Worm (Caenorhabditis elegans) whole organism, L3 larva: ENCODE measurements around the gene E02H4.7.

Experiments used
- ZK546.5 ChIP-seq: sonication (generic microtip); optimal IDR thresholded peaks from 2 replicates; lab custom pipeline; 2017; ENCODE audit warnings: missing biosample characterization, missing genetic modification characterization
- aly-2 ChIP-seq: fragments of 150-350 bp; optimal IDR thresholded peaks from 2 replicates; lab custom pipeline; 2014; ENCODE audit warnings: missing biosample characterization, missing genetic modification characterization
- ama-1 ChIP-seq: fragments of 150-350 bp; optimal IDR thresholded peaks from 2 replicates; lab custom pipeline; 2018
- ceh-16 ChIP-seq: sonication (generic microtip); optimal IDR thresholded peaks from 2 replicates; lab custom pipeline; 2017; ENCODE audit warnings: missing biosample characterization, missing genetic modification characterization
- ceh-28 ChIP-seq: fragments of 150-350 bp; optimal IDR thresholded peaks from 2 replicates; lab custom pipeline; 2014; ENCODE audit warnings: missing biosample characterization, missing genetic modification reagents, missing genetic modification characterization
- ceh-82 ChIP-seq: fragments of 150-350 bp; optimal IDR thresholded peaks from 2 replicates; lab custom pipeline; 2014; ENCODE audit warnings: missing biosample characterization, missing genetic modification characterization
- ceh-9 ChIP-seq: sonication (generic microtip); optimal IDR thresholded peaks from 2 replicates; lab custom pipeline; 2018; ENCODE audit warnings: missing biosample characterization, missing genetic modification characterization
- daf-12 ChIP-seq: fragments of 150-350 bp; optimal IDR thresholded peaks from 2 replicates; lab custom pipeline; 2014; ENCODE audit warnings: missing biosample characterization, missing genetic modification reagents, missing genetic modification characterization
- elt-1 ChIP-seq: fragments of 150-350 bp; optimal IDR thresholded peaks from 2 replicates; lab custom pipeline; 2014; ENCODE audit warnings: missing biosample characterization, missing genetic modification characterization
- elt-2 ChIP-seq: sonication (generic microtip); optimal IDR thresholded peaks from 2 replicates; lab custom pipeline; 2016; ENCODE audit warnings: missing genetic modification reagents, mild to moderate bottlenecking, missing genetic modification characterization, missing compliant biosample characterization
- elt-3 ChIP-seq, 3 experiments: fragments of 150-350 bp in 1 of 3; sonication (generic microtip) in 2 of 3; optimal IDR thresholded peaks; 2 replicates in 2 of 3; 4 replicates in 1 of 3; lab custom pipeline; 2014 to 2017; ENCODE audit warnings: missing biosample characterization in 3 of 3, missing genetic modification characterization in 3 of 3
- eor-1 ChIP-seq, 2 experiments: fragments of 150-350 bp; optimal IDR thresholded peaks; 2 replicates each; lab custom pipeline; 2014 to 2018; ENCODE audit warnings: missing biosample characterization in 2 of 2, missing genetic modification characterization in 2 of 2
- fkh-10 ChIP-seq: sonication (generic microtip); optimal IDR thresholded peaks from 2 replicates; lab custom pipeline; 2017; ENCODE audit warnings: missing biosample characterization, missing genetic modification reagents, missing genetic modification characterization
- fkh-2 ChIP-seq: fragments of 150-350 bp; optimal IDR thresholded peaks from 2 replicates; lab custom pipeline; 2014; ENCODE audit warnings: missing biosample characterization, missing genetic modification reagents, missing genetic modification characterization
- fos-1 ChIP-seq: fragments of 150-350 bp; optimal IDR thresholded peaks from 2 replicates; lab custom pipeline; 2014; ENCODE audit warnings: missing biosample characterization, missing genetic modification characterization
- hmg-11 ChIP-seq: sonication (generic microtip); optimal IDR thresholded peaks from 2 replicates; lab custom pipeline; 2016; ENCODE audit warnings: missing genetic modification characterization, missing compliant biosample characterization
- jun-1 ChIP-seq: fragments of 150-350 bp; optimal IDR thresholded peaks from 2 replicates; lab custom pipeline; 2014; ENCODE audit warnings: missing biosample characterization, missing genetic modification reagents, missing genetic modification characterization
- lin-15B ChIP-seq: fragments of 150-350 bp; optimal IDR thresholded peaks from 2 replicates; lab custom pipeline; 2014; ENCODE audit warnings: missing biosample characterization, missing genetic modification characterization
- lin-39 ChIP-seq: fragments of 150-350 bp; optimal IDR thresholded peaks from 2 replicates; lab custom pipeline; 2018; ENCODE audit warnings: missing biosample characterization, missing genetic modification reagents, missing genetic modification characterization
- lsy-12 ChIP-seq: sonication (generic microtip); optimal IDR thresholded peaks from 2 replicates; lab custom pipeline; 2016; ENCODE audit warnings: mild to moderate bottlenecking, missing genetic modification characterization, missing compliant biosample characterization
- mdl-1 ChIP-seq: fragments of 150-350 bp; optimal IDR thresholded peaks from 2 replicates; lab custom pipeline; 2014; ENCODE audit warnings: missing biosample characterization, missing genetic modification characterization
- mml-1 ChIP-seq: fragments of 150-350 bp; sonication (generic microtip); optimal IDR thresholded peaks from 3 replicates; lab custom pipeline; 2014; ENCODE audit warnings: missing biosample characterization, missing genetic modification characterization
- nfya-1 ChIP-seq: sonication (generic microtip); optimal IDR thresholded peaks from 2 replicates; lab custom pipeline; 2017; ENCODE audit warnings: missing genetic modification characterization, mild to moderate bottlenecking, missing compliant biosample characterization, antibody characterized with exemption, moderate library complexity; ENCODE audit not compliant: insufficient read depth
- nhr-11 ChIP-seq: fragments of 150-350 bp; optimal IDR thresholded peaks from 2 replicates; lab custom pipeline; 2014; ENCODE audit warnings: missing biosample characterization, missing genetic modification characterization
- nhr-12 ChIP-seq: fragments of 150-350 bp; optimal IDR thresholded peaks from 2 replicates; lab custom pipeline; 2014; ENCODE audit warnings: missing biosample characterization, missing genetic modification characterization
- nhr-237 ChIP-seq: fragments of 150-350 bp; optimal IDR thresholded peaks from 2 replicates; lab custom pipeline; 2014; ENCODE audit warnings: missing biosample characterization, missing genetic modification characterization
- nhr-28 ChIP-seq: fragments of 150-350 bp; optimal IDR thresholded peaks from 2 replicates; lab custom pipeline; 2014; ENCODE audit warnings: missing biosample characterization, missing genetic modification characterization
- nhr-43 ChIP-seq: sonication (generic microtip); optimal IDR thresholded peaks from 2 replicates; lab custom pipeline; 2016; ENCODE audit warnings: mild to moderate bottlenecking, missing genetic modification characterization, missing compliant biosample characterization; ENCODE audit not compliant: poor library complexity, severe bottlenecking
- nhr-67 ChIP-seq: fragments of 150-350 bp; optimal IDR thresholded peaks from 2 replicates; lab custom pipeline; 2014; ENCODE audit warnings: missing biosample characterization, missing genetic modification characterization
- nhr-76 ChIP-seq: fragments of 150-350 bp; sonication (generic microtip); optimal IDR thresholded peaks from 5 replicates; lab custom pipeline; 2014; ENCODE audit warnings: missing biosample characterization, missing genetic modification characterization
- nhr-77 ChIP-seq: fragments of 150-350 bp; optimal IDR thresholded peaks from 2 replicates; lab custom pipeline; 2014; ENCODE audit warnings: missing biosample characterization, missing genetic modification characterization
- pha-4 ChIP-seq: fragments of 150-350 bp; optimal IDR thresholded peaks from 2 replicates; lab custom pipeline; 2014; ENCODE audit warnings: missing biosample characterization, missing genetic modification reagents, missing genetic modification characterization
- pqm-1 ChIP-seq: fragments of 150-350 bp; optimal IDR thresholded peaks from 2 replicates; lab custom pipeline; 2017; ENCODE audit warnings: missing biosample characterization, missing genetic modification characterization, inconsistent platforms
- sea-2 ChIP-seq: fragments of 150-350 bp; sonication (generic microtip); optimal IDR thresholded peaks from 4 replicates; lab custom pipeline; 2014; ENCODE audit warnings: missing biosample characterization, missing genetic modification reagents, missing genetic modification characterization
- skn-1 ChIP-seq: fragments of 150-350 bp; optimal IDR thresholded peaks from 2 replicates; lab custom pipeline; 2014; ENCODE audit warnings: missing biosample characterization, missing genetic modification characterization
- tbx-2 ChIP-seq: sonication (generic microtip); optimal IDR thresholded peaks from 2 replicates; lab custom pipeline; 2016; ENCODE audit warnings: mild to moderate bottlenecking, missing genetic modification characterization, missing compliant biosample characterization
- unc-39 ChIP-seq: sonication (generic microtip); optimal IDR thresholded peaks from 4 replicates; lab custom pipeline; 2017; ENCODE audit warnings: missing biosample characterization, missing genetic modification characterization
- unc-62 ChIP-seq: fragments of 150-350 bp; sonication (generic microtip); optimal IDR thresholded peaks from 4 replicates; lab custom pipeline; 2014; ENCODE audit warnings: missing biosample characterization, missing genetic modification reagents, missing genetic modification characterization
- zag-1 ChIP-seq: fragments of 150-350 bp; optimal IDR thresholded peaks from 2 replicates; lab custom pipeline; 2014; ENCODE audit warnings: missing biosample characterization, missing genetic modification characterization
- ztf-11 ChIP-seq: fragments of 150-350 bp; optimal IDR thresholded peaks from 2 replicates; lab custom pipeline; 2014; ENCODE audit warnings: missing biosample characterization, missing genetic modification characterization
- ztf-4 ChIP-seq: fragments of 150-350 bp; optimal IDR thresholded peaks from 2 replicates; lab custom pipeline; 2014; ENCODE audit warnings: missing biosample characterization, missing genetic modification characterization

Gene E02H4.7

DNA sequence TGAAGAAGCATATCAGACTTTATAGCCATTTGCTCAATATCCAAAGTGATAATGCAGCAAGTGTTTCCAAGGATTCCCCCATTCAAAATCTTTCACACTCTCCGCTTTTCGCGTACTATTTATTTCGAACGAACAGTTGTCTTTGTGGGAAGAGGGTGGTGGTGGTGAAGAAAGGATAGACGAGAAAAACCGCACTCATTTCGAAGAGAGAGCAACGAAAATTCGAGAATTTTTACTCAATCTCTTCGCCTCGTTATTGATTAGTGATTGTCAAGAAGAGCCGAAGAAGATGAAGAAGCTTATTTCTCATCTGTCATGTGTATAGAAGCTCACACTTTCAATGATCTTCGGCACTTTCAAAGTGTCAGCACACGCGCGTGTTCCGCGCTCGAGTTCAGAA, 31.8 kb downstream of the E02H4.7 start:
- TF ChIP-seq unc-62 (GFP tag; lab: Kevin White, UChicago) (no peak), ztf-11 (no peak), skn-1 (tag; lab: Kevin White, UChicago) (no peak), lsy-12 (tag; lab: Kevin White, UChicago) (no peak), nhr-77 (no peak), nhr-11 (peak; percentile 89), lin-15B (tag; lab: Kevin White, UChicago) (no peak), mml-1 (tag; lab: Kevin White, UChicago) (no peak), lin-39 (tag; lab: Kevin White, UChicago) (peak; percentile 9), nfya-1 (peak; percentile 14)

DNA sequence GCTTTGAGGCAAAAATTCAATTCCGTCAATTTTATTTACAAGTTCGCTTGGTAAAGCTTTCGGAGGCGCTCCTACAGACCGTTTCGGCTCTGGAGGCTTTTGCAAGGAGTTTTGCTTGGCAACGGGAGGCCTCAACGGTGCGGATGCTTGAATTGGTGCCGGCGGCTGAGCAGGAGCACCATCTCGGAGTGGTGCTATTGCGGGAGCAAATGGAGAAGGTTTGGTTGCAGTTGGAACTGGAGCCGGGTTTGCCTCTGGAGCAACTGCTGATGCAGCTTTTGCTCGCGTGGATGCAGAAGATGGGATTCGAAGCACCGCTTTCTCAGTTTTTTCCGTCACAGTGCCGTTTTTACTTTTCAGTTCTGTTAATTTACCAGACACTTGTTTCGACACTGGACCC, 33.9 kb downstream of the E02H4.7 start:
- no peak for TF ChIP-seq fkh-10 (GFP tag; lab: Kevin White, UChicago)
- TF ChIP-seq fos-1 (tag; lab: Kevin White, UChicago) = no peak
- TF ChIP-seq daf-12 (tag; lab: Kevin White, UChicago) = no peak
- TF ChIP-seq mml-1 (tag; lab: Kevin White, UChicago) = no peak
- no peak for TF ChIP-seq unc-39 (tag; lab: Kevin White, UChicago)
- no peak for TF ChIP-seq nhr-67 (tag; lab: Kevin White, UChicago)
- no peak for TF ChIP-seq pha-4 (tag; lab: Kevin White, UChicago)
- TF ChIP-seq unc-62 (GFP tag; lab: Kevin White, UChicago) = no peak
- no peak for TF ChIP-seq sea-2 (GFP tag; lab: Kevin White, UChicago)
- TF ChIP-seq ceh-28 (tag; lab: Kevin White, UChicago) = no peak
- no peak for TF ChIP-seq skn-1 (tag; lab: Kevin White, UChicago)
- TF ChIP-seq, all 47 proteins: peak for 0

DNA sequence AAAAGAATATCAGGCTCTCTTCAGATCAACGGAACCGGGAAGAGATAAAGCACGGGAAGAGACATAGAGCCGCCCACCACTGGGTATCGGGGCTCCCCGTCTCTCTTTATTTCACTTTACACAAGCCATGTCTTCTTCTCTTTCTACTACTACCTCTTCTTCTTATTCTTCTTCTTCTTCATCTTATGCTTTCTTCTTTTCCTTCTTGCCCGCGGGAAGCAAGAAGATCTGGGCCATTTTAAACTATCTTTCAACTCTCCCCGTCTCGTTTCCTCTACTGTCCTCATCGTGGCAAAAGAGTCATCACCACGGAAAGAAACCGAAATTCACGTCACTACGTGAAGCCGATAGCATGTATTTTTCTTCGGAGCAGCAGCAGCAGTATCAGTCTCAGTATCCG, 36.6 kb downstream of the E02H4.7 start:
- TF ChIP-seq lsy-12 (tag; lab: Kevin White, UChicago) (no peak), lin-39 (tag; lab: Kevin White, UChicago) (no peak), unc-39 (tag; lab: Kevin White, UChicago) (no peak), ZK546.5 (tag; lab: Kevin White, UChicago) (no peak), fkh-10 (GFP tag; lab: Kevin White, UChicago) (no peak), fkh-2 (no peak), nhr-43 (no peak), nhr-237 (tag; lab: Kevin White, UChicago) (no peak), nfya-1 (no peak)

DNA sequence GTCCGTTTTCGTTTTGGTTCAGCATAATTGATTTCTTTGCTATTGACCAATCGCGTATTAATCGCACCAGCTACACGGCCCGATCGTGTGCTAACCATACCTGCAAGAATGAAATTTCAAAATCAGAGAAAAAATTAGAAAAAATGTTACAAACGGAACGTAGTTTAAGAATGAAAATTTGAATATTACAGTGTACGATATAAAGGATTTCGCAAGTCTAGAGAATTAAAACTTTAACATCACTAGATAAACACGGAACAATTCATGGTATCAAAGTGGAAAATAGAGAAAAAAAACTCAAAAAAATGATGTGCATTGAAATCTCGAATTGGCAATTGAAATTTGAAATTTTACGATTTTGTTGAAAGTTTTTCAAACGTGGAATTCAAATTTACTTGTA, 40.5 kb downstream of the E02H4.7 start, which contains the start of gene madd-3:
Gene madd-3, minus strand, starts transcription at position 101 of the 400 bp plus-strand sequence.
- TF ChIP-seq nhr-12 (tag; lab: Kevin White, UChicago) (no peak), jun-1 (tag; lab: Kevin White, UChicago) (no peak), ceh-82 (no peak), ceh-28 (tag; lab: Kevin White, UChicago) (no peak), mml-1 (tag; lab: Kevin White, UChicago) (no peak)

DNA sequence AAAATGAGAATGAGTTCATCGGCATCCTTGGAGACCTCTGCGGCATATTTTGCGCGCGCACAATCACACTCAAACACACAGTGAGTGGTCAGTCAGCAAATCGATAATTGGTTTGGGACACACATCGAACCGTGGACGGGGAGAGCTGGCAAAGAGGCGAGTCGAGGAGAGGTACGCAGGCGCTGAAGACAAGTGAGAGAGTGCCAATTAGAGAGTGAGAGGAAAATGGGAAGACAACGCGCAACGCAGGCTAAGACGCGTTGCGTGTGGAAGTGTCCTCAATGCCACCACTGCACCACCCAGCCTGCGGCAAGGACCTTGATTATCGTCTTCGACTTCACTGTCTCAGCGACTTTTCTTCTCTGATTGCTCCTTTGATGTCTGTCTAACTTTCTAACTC, 41.1 kb downstream of the E02H4.7 start:
- TF ChIP-seq nhr-11 (no peak), skn-1 (tag; lab: Kevin White, UChicago) (peak; percentile 69), eor-1 (tag; optimal IDR thresholded peaks at IDR 0.05; lab: Kevin White, UChicago) (no peak), unc-62 (GFP tag; lab: Kevin White, UChicago) (no peak), unc-39 (tag; lab: Kevin White, UChicago) (no peak), nhr-43 (no peak), pha-4 (tag; lab: Kevin White, UChicago) (peak; percentile 80), nfya-1 (peak; percentile 93), nhr-28 (tag; lab: Kevin White, UChicago) (no peak), fkh-2 (no peak), fkh-10 (GFP tag; lab: Kevin White, UChicago) (no peak), elt-3 (tag; optimal IDR thresholded peaks at IDR 0.05; lab: Kevin White, UChicago) (peak in 1 of 3 experiments; percentile 12), nhr-12 (tag; lab: Kevin White, UChicago) (no peak), ceh-16 (tag; lab: Kevin White, UChicago) (no peak), nhr-67 (tag; lab: Kevin White, UChicago) (no peak), sea-2 (GFP tag; lab: Kevin White, UChicago) (no peak), hmg-11 (peak; percentile 87), ceh-9 (tag; lab: Kevin White, UChicago) (no peak), ztf-4 (no peak), nhr-76 (tag; lab: Kevin White, UChicago) (no peak), tbx-2 (tag; lab: Kevin White, UChicago) (peak; percentile 37), pqm-1 (tag; lab: Kevin White, UChicago) (peak; percentile 10), elt-2 (tag; lab: Kevin White, UChicago) (peak; percentile 30), mdl-1 (peak; percentile 34), lsy-12 (tag; lab: Kevin White, UChicago) (peak; percentile 33), zag-1 (tag; lab: Kevin White, UChicago) (no peak), daf-12 (tag; lab: Kevin White, UChicago) (no peak), ZK546.5 (tag; lab: Kevin White, UChicago) (no peak), aly-2 (tag; lab: Kevin White, UChicago) (no peak), elt-1 (tag; lab: Kevin White, UChicago) (peak; percentile 16), lin-39 (tag; lab: Kevin White, UChicago) (peak; percentile 96), jun-1 (tag; lab: Kevin White, UChicago) (peak; percentile 50), ceh-82 (no peak), ama-1 (lab: Kevin White, UChicago) (no peak), fos-1 (tag; lab: Kevin White, UChicago) (no peak)
